Worm (Caenorhabditis elegans): ENCODE results near the gene ZK1290.11.

DNA sequence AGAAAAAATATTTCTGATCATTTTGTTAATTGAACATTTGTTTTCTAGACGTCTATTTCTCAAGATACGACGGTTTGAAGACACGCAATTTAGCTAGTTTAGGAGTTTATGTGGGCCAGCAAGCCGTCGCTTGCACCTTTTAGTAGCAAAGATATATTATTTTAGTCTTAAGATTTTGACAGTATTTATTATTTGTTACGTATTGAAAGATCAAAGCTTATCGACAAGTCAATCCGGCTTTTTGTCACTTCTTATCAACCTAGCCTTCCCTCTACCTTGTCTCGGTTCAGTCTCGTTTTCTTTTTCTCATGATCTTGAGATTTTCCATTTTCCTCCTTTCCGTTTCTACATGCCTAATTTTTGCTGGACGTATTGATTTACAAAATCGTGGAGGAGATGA, 12.7 kb upstream of the ZK1290.11 start, which contains the start of gene F35D2.2:
- TF ChIP-seq ama-1 (optimal IDR thresholded peaks at IDR 0.05) (no peak), hmbx-1 (tag; optimal IDR thresholded peaks at IDR 0.05) (no peak), ets-7 (tag; optimal IDR thresholded peaks at IDR 0.05) (no peak), scrt-1 (GFP tag; IDR thresholded peaks at IDR 0.05) (no peak), hmg-4 (GFP tag; optimal IDR thresholded peaks at IDR 0.05) (no peak), B0310.2 (tag; optimal IDR thresholded peaks at IDR 0.05) (no peak)

Data from whole organism, early embryonic.